Fruit fly (Drosophila melanogaster): ENCODE results near the gene CG13062.

DNA sequence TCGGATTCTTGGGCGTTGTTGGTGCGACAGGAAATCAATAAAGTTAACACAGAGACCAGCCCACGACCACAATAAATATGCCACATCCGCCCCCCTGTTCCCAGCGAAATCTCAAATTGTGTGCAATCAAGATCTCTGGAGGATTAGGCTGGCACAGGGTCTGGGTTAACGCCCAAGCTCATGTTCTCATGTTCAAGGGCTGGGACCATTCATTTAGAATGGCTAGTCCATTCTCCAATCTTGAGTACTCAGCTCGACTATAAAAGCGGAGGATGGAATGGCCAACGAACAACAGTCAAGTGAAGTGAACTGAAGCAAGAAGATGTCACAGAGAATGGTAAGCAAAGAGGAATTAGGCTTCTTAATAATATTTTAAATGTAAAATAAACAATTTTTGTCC, 18.9 kb downstream of the CG13062 start, which contains the start of gene CG13056:
- TF ChIP-seq Hr96 (GFP tag; optimal IDR thresholded peaks at IDR 0.05) (no peak), Clk (GFP tag; optimal IDR thresholded peaks at IDR 0.05) (no peak), CG14711 (tag; optimal IDR thresholded peaks at IDR 0.05) (no peak), Mnt (GFP tag; optimal IDR thresholded peaks at IDR 0.05) (no peak), bab1 (GFP tag; optimal IDR thresholded peaks at IDR 0.05) (no peak)

Data from whole organism, adult.